Fruit fly (Drosophila melanogaster) whole organism, embryonic: ENCODE data around the gene ova.
A peak's percentile ranks its signal among the peaks of the same experiment; 100 is the strongest.

ENCODE experiments used
- CG10267 ChIP-seq: fragments of 200-800 bp; sonication (Bioruptor generic); optimal IDR thresholded peaks from 2 replicates; lab custom pipeline; 2018; ENCODE audit warnings: missing biosample characterization, mild to moderate bottlenecking, missing genetic modification characterization, moderate library complexity
- CG10431 ChIP-seq: fragments of 200-800 bp; sonication (Bioruptor generic); optimal IDR thresholded peaks from 3 replicates; lab custom pipeline; 2018; ENCODE audit warnings: missing biosample characterization, mild to moderate bottlenecking, missing genetic modification characterization
- CG10543 ChIP-seq: fragments of 200-800 bp; sonication (Bioruptor generic); optimal IDR thresholded peaks from 3 replicates; lab custom pipeline; 2017; ENCODE audit warnings: missing biosample characterization, mild to moderate bottlenecking, missing genetic modification characterization, moderate library complexity
- CG11093 ChIP-seq: fragments of 200-800 bp; sonication (Bioruptor generic); IDR thresholded peaks from 3 replicates; pipeline ENCODE4 v1.3.6; 2022; ENCODE audit warnings: missing biosample characterization, missing genetic modification characterization
- CG12219 ChIP-seq: fragments of 200-800 bp; sonication (Bioruptor generic); optimal IDR thresholded peaks from 3 replicates; lab custom pipeline; 2018; ENCODE audit warnings: missing biosample characterization, mild to moderate bottlenecking, missing genetic modification characterization
- CG12744 ChIP-seq: fragments of 200-800 bp; sonication (Bioruptor generic); optimal IDR thresholded peaks from 2 replicates; lab custom pipeline; 2016; ENCODE audit warnings: missing biosample characterization, missing genetic modification characterization
- CG14014 ChIP-seq: fragments of 200-800 bp; sonication (Bioruptor generic); IDR thresholded peaks from 2 replicates; pipeline ENCODE4 v1.3.6; 2022; ENCODE audit warnings: missing biosample characterization, missing genetic modification characterization
- CG1602 ChIP-seq: fragments of 200-800 bp; sonication (Bioruptor generic); optimal IDR thresholded peaks from 3 replicates; lab custom pipeline; 2016; ENCODE audit warnings: missing biosample characterization, missing genetic modification characterization
- CG17829 ChIP-seq: fragments of 200-800 bp; optimal IDR thresholded peaks from 2 replicates; lab custom pipeline; 2019; ENCODE audit warnings: missing biosample characterization, mild to moderate bottlenecking, missing genetic modification characterization, moderate library complexity
- CG17912 ChIP-seq: fragments of 200-800 bp; sonication (Bioruptor generic); optimal IDR thresholded peaks from 2 replicates; lab custom pipeline; 2018; ENCODE audit warnings: missing biosample characterization, mild to moderate bottlenecking, missing genetic modification characterization
- CG30431 ChIP-seq: fragments of 200-800 bp; sonication (Bioruptor generic); optimal IDR thresholded peaks from 2 replicates; lab custom pipeline; 2017; ENCODE audit warnings: missing biosample characterization, missing genetic modification characterization
- CG4328 ChIP-seq: fragments of 200-800 bp; sonication (Bioruptor generic); optimal IDR thresholded peaks from 3 replicates; lab custom pipeline; 2017; ENCODE audit warnings: missing biosample characterization, missing genetic modification reagents, missing genetic modification characterization
- CG4617 ChIP-seq: fragments of 200-800 bp; sonication (Bioruptor generic); optimal IDR thresholded peaks from 3 replicates; lab custom pipeline; 2016; ENCODE audit warnings: missing biosample characterization, missing genetic modification characterization, borderline replicate concordance
- CG6272 ChIP-seq: fragments of 200-800 bp; sonication (Bioruptor generic); IDR thresholded peaks from 2 replicates; pipeline ENCODE4 v1.3.6; 2022; ENCODE audit warnings: missing biosample characterization, missing genetic modification characterization
- CG6765 ChIP-seq: fragments of 200-800 bp; sonication (Bioruptor generic); optimal IDR thresholded peaks from 3 replicates; lab custom pipeline; 2017; ENCODE audit warnings: missing biosample characterization, mild to moderate bottlenecking, missing genetic modification characterization
- CG7786 ChIP-seq: fragments of 200-800 bp; sonication (Bioruptor generic); optimal IDR thresholded peaks from 2 replicates; lab custom pipeline; 2016; ENCODE audit warnings: missing biosample characterization, missing genetic modification characterization
- CG7928 ChIP-seq: fragments of 200-800 bp; sonication (Bioruptor generic); optimal IDR thresholded peaks from 2 replicates; lab custom pipeline; 2017; ENCODE audit warnings: missing biosample characterization, mild to moderate bottlenecking, missing genetic modification characterization
- CG8388 ChIP-seq: fragments of 200-800 bp; sonication (Bioruptor generic); optimal IDR thresholded peaks from 2 replicates; lab custom pipeline; 2019; ENCODE audit warnings: missing biosample characterization, mild to moderate bottlenecking, missing genetic modification characterization, moderate library complexity
- CG9932 ChIP-seq: fragments of 200-800 bp; sonication (Bioruptor generic); IDR thresholded peaks from 2 replicates; pipeline ENCODE4 v1.3.6; 2022; ENCODE audit warnings: missing biosample characterization, missing genetic modification characterization
- Dll ChIP-seq: fragments of 200-800 bp; sonication (Bioruptor generic); IDR thresholded peaks from 4 replicates; pipeline ENCODE4 v1.3.6; 2022; ENCODE audit warnings: missing biosample characterization, missing genetic modification characterization; ENCODE audit not compliant: partially characterized antibody
- Dref ChIP-seq: fragments of 200-800 bp; sonication (Bioruptor generic); IDR thresholded peaks from 2 replicates; pipeline ENCODE4 v1.3.6; 2022; ENCODE audit warnings: missing biosample characterization, missing genetic modification characterization
- Ets97D ChIP-seq: fragments of 200-800 bp; sonication (Bioruptor generic); optimal IDR thresholded peaks from 3 replicates; lab custom pipeline; 2016; ENCODE audit warnings: missing biosample characterization, missing genetic modification characterization
- Gug ChIP-seq: fragments of 200-800 bp; sonication (Bioruptor generic); IDR thresholded peaks from 4 replicates; pipeline ENCODE4 v1.3.6; 2022; ENCODE audit warnings: missing biosample characterization, missing genetic modification characterization
- Hr3 ChIP-seq: fragments of 200-800 bp; sonication (Bioruptor generic); optimal IDR thresholded peaks from 3 replicates; lab custom pipeline; 2016; ENCODE audit warnings: missing biosample characterization, missing genetic modification characterization
- Hsf ChIP-seq: fragments of 200-800 bp; sonication (Bioruptor generic); optimal IDR thresholded peaks from 3 replicates; lab custom pipeline; 2016; ENCODE audit warnings: missing biosample characterization, missing genetic modification characterization
- Lhr ChIP-seq: fragments of 200-800 bp; sonication (Bioruptor generic); optimal IDR thresholded peaks from 3 replicates; lab custom pipeline; 2017; ENCODE audit warnings: mild to moderate bottlenecking, missing biosample characterization, missing genetic modification reagents, missing genetic modification characterization
- Oli ChIP-seq: fragments of 200-800 bp; sonication (Bioruptor generic); optimal IDR thresholded peaks from 2 replicates; lab custom pipeline; 2018; ENCODE audit warnings: missing biosample characterization, mild to moderate bottlenecking, missing genetic modification characterization, moderate library complexity
- Poxn ChIP-seq: fragments of 200-800 bp; sonication (Bioruptor generic); IDR thresholded peaks from 2 replicates; pipeline ENCODE4 v1.3.6; 2022; ENCODE audit warnings: missing biosample characterization, missing genetic modification characterization
- Trl ChIP-seq, 3 experiments: fragments of >200 bp in 2 of 3; fragments of 200-800 bp in 1 of 3; sonication (Bioruptor generic) in 1 of 3; optimal IDR thresholded peaks; 2 replicates in 1 of 3; 3 replicates in 2 of 3; lab custom pipeline; 2016 to 2017; ENCODE audit warnings: missing biosample characterization in 1 of 3, missing genetic modification characterization in 1 of 3
- bsh ChIP-seq, 2 experiments: fragments of 200-800 bp; sonication (Bioruptor generic); optimal IDR thresholded peaks; 2 replicates each; lab custom pipeline; 2017 to 2018; ENCODE audit warnings: mild to moderate bottlenecking in 2 of 2, missing biosample characterization in 2 of 2, missing genetic modification characterization in 2 of 2, moderate library complexity in 1 of 2
- dati ChIP-seq: fragments of 200-800 bp; sonication (Bioruptor generic); IDR thresholded peaks from 2 replicates; pipeline ENCODE4 v1.3.6; 2022; ENCODE audit warnings: missing biosample characterization, missing genetic modification characterization
- disco-r ChIP-seq: fragments of 200-800 bp; sonication (Bioruptor generic); optimal IDR thresholded peaks from 2 replicates; lab custom pipeline; 2016; ENCODE audit warnings: missing biosample characterization, missing genetic modification characterization
- dysf ChIP-seq: fragments of 200-800 bp; sonication (Bioruptor generic); IDR thresholded peaks from 3 replicates; pipeline ENCODE4 v1.3.6; 2022; ENCODE audit warnings: missing biosample characterization, missing genetic modification characterization
- en ChIP-seq: fragments of 200-800 bp; sonication (Bioruptor generic); optimal IDR thresholded peaks from 2 replicates; lab custom pipeline; 2016; ENCODE audit warnings: missing biosample characterization, missing genetic modification characterization
- grau ChIP-seq: fragments of 200-800 bp; optimal IDR thresholded peaks from 3 replicates; lab custom pipeline; 2019; ENCODE audit warnings: missing biosample characterization, mild to moderate bottlenecking, missing genetic modification characterization, moderate library complexity
- h ChIP-seq: fragments of >200 bp; optimal IDR thresholded peaks from 2 replicates; lab custom pipeline; 2017
- knrl ChIP-seq: fragments of 200-800 bp; sonication (Bioruptor generic); IDR thresholded peaks from 3 replicates; pipeline ENCODE4 v1.3.6; 2022; ENCODE audit warnings: missing biosample characterization, missing genetic modification characterization; ENCODE audit not compliant: partially characterized antibody
- org-1 ChIP-seq: fragments of 200-800 bp; sonication (Bioruptor generic); optimal IDR thresholded peaks from 2 replicates; lab custom pipeline; 2017; ENCODE audit warnings: missing biosample characterization, missing genetic modification characterization
- otp ChIP-seq: fragments of 200-800 bp; sonication (Bioruptor generic); IDR thresholded peaks from 3 replicates; pipeline ENCODE4, ENCODE4 v1.3.6; 2022; ENCODE audit warnings: missing biosample characterization, missing genetic modification characterization
- pan ChIP-seq, 4 experiments: fragments of >200 bp in 3 of 4; fragments of 200-800 bp in 1 of 4; sonication (Bioruptor generic) in 1 of 4; optimal IDR thresholded peaks in 3 of 4; IDR thresholded peaks in 1 of 4; 2 replicates each; pipeline versions ENCODE4 v1.3.6 to Lab custom; 2017 to 2022; ENCODE audit warnings: missing biosample characterization in 2 of 4, missing genetic modification characterization in 2 of 4, mixed read lengths in 1 of 4
- ranshi ChIP-seq: fragments of 200-800 bp; sonication (Bioruptor generic); IDR thresholded peaks from 2 replicates; pipeline ENCODE4 v1.3.6; 2022; ENCODE audit warnings: missing biosample characterization, missing genetic modification characterization
- schlank ChIP-seq: fragments of 200-800 bp; sonication (Bioruptor generic); optimal IDR thresholded peaks from 2 replicates; lab custom pipeline; 2018; ENCODE audit warnings: missing biosample characterization, mild to moderate bottlenecking, missing genetic modification characterization
- sens ChIP-seq: fragments of 200-800 bp; sonication (Bioruptor generic); peaks from one replicate; lab custom pipeline; 2016; ENCODE audit warnings: missing biosample characterization, missing genetic modification characterization
- sens-2 ChIP-seq: fragments of 200-800 bp; sonication (Bioruptor generic); IDR thresholded peaks from 2 replicates; pipeline ENCODE4 v1.3.6; 2022; ENCODE audit warnings: missing biosample characterization, missing genetic modification characterization
- sisA ChIP-seq: fragments of 200-800 bp; sonication (Bioruptor generic); IDR thresholded peaks from 2 replicates; pipeline ENCODE4 v1.3.6; 2022; ENCODE audit warnings: missing biosample characterization, missing genetic modification characterization
- so ChIP-seq: fragments of 200-800 bp; sonication (Bioruptor generic); IDR thresholded peaks from 3 replicates; pipeline ENCODE4 v1.3.6; 2022; ENCODE audit warnings: missing biosample characterization, missing genetic modification characterization
- stwl ChIP-seq: fragments of 200-800 bp; sonication (Bioruptor generic); optimal IDR thresholded peaks from 3 replicates; lab custom pipeline; 2018; ENCODE audit warnings: missing biosample characterization, mild to moderate bottlenecking, missing genetic modification characterization, moderate library complexity
- tx ChIP-seq: fragments of 200-800 bp; sonication (Bioruptor generic); optimal IDR thresholded peaks from 2 replicates; lab custom pipeline; 2016; ENCODE audit warnings: missing biosample characterization, missing genetic modification characterization
- vfl ChIP-seq: fragments of 200-800 bp; sonication (Bioruptor generic); optimal IDR thresholded peaks from 2 replicates; lab custom pipeline; 2016; ENCODE audit warnings: missing biosample characterization, missing genetic modification characterization
- wek ChIP-seq: fragments of 200-800 bp; sonication (Bioruptor generic); optimal IDR thresholded peaks from 3 replicates; lab custom pipeline; 2018; ENCODE audit warnings: missing biosample characterization, mild to moderate bottlenecking, missing genetic modification characterization, moderate library complexity
- zen ChIP-seq: fragments of 200-800 bp; sonication (Bioruptor generic); optimal IDR thresholded peaks from 3 replicates; lab custom pipeline; 2018; ENCODE audit warnings: missing biosample characterization, mild to moderate bottlenecking, missing genetic modification characterization, moderate library complexity

ova gene

dm6 chr2L:10203933-10204509 is 27.5 kb downstream of the ova start, which contains the start of gene CG34159 (continued):
- TF ChIP-seq grau (peak; percentile 29), tx (GFP tag; lab: Kevin White, UChicago) (no peak), CG17829 (tag; lab: Kevin White, UChicago) (no peak), en (GFP tag; lab: Kevin White, UChicago) (no peak), pan (optimal IDR thresholded peaks at IDR 0.05; lab: Kevin White, UChicago) (no peak), pan (GFP tag; optimal IDR thresholded peaks at IDR 0.05 in 1 of 2, IDR thresholded peaks at IDR 0.05 in 1 of 2) (no peak), CG14014 (no peak), Gug (GFP tag; lab: Robert Waterston, UW) (no peak), CG4328 (GFP tag; lab: Kevin White, UChicago) (no peak), sisA (no peak), Oli (tag; lab: Kevin White, UChicago) (no peak), Dll (GFP tag; lab: Robert Waterston, UW) (peak; percentile 21; the same call in 1 of the 4 replicates), CG7928 (GFP tag; lab: Kevin White, UChicago) (no peak), CG30431 (GFP tag; lab: Kevin White, UChicago) (no peak), CG6272 (GFP tag; lab: Robert Waterston, UW) (no peak), vfl (GFP tag; lab: Kevin White, UChicago) (no peak), schlank (no peak), sens-2 (GFP tag; lab: Robert Waterston, UW) (no peak), Hr3 (GFP tag; lab: Kevin White, UChicago) (no peak), sens (GFP tag; lab: Kevin White, UChicago) (peak; percentile 56), wek (peak; percentile 95), CG10431 (GFP tag; lab: Kevin White, UChicago) (no peak), Lhr (GFP tag; lab: Kevin White, UChicago) (no peak), disco-r (GFP tag; lab: Kevin White, UChicago) (no peak), stwl (tag; lab: Kevin White, UChicago) (peak; percentile 40), otp (GFP tag; lab: Robert Waterston, UW) (no peak), org-1 (GFP tag; lab: Kevin White, UChicago) (no peak), so (GFP tag; lab: Robert Waterston, UW) (no peak), dysf (GFP tag; lab: Robert Waterston, UW) (no peak), bsh (GFP tag; optimal IDR thresholded peaks at IDR 0.05; lab: Kevin White, UChicago) (no peak), CG17912 (GFP tag; lab: Kevin White, UChicago) (no peak), knrl (GFP tag; lab: Robert Waterston, UW) (no peak), CG7786 (no peak), h (lab: Kevin White, UChicago) (no peak), Trl (optimal IDR thresholded peaks at IDR 0.05; lab: Kevin White, UChicago) (no peak), Trl (GFP tag; optimal IDR thresholded peaks at IDR 0.05; lab: Kevin White, UChicago) (no peak), CG11093 (GFP tag; lab: Robert Waterston, UW) (no peak), CG1602 (no peak), CG9932 (GFP tag; lab: Robert Waterston, UW) (no peak), zen (no peak), Hsf (GFP tag; lab: Kevin White, UChicago) (no peak), CG4617 (peak; percentile 90), CG6765 (GFP tag; lab: Kevin White, UChicago) (no peak), Poxn (GFP tag; lab: Robert Waterston, UW) (no peak), ranshi (no peak), CG12219 (no peak), Dref (GFP tag; lab: Robert Waterston, UW) (no peak), CG10543 (GFP tag; lab: Kevin White, UChicago) (no peak), CG10267 (peak; percentile 12), Ets97D (GFP tag; lab: Kevin White, UChicago) (peak; percentile 7), dati (GFP tag; lab: Robert Waterston, UW) (no peak), CG8388 (GFP tag; lab: Kevin White, UChicago) (no peak), CG12744 (GFP tag; lab: Kevin White, UChicago) (no peak)
